Fruit fly (Drosophila melanogaster) whole organism, embryonic: ENCODE measurements around the gene CG15930.

Experiments used
- CG10267 ChIP-seq: fragments of 200-800 bp; sonication (Bioruptor generic); optimal IDR thresholded peaks from 2 replicates; lab custom pipeline; 2018; ENCODE audit warnings: missing biosample characterization, mild to moderate bottlenecking, missing genetic modification characterization, moderate library complexity
- CG11398 ChIP-seq: fragments of 200-800 bp; sonication (Bioruptor generic); optimal IDR thresholded peaks from 2 replicates; lab custom pipeline; 2016; ENCODE audit warnings: missing biosample characterization, missing genetic modification characterization
- CG15073 ChIP-seq: fragments of 200-800 bp; sonication (Bioruptor generic); optimal IDR thresholded peaks from 2 replicates; lab custom pipeline; 2016; ENCODE audit warnings: missing biosample characterization, missing genetic modification characterization
- CG1529 ChIP-seq: fragments of 200-800 bp; sonication (Bioruptor generic); optimal IDR thresholded peaks from 3 replicates; lab custom pipeline; 2018; ENCODE audit warnings: missing biosample characterization, missing genetic modification characterization
- CG17328 ChIP-seq: fragments of 200-800 bp; sonication (Bioruptor generic); IDR thresholded peaks from 2 replicates; pipeline ENCODE4 v1.3.6; 2022; ENCODE audit warnings: missing biosample characterization, missing genetic modification characterization
- CG17385 ChIP-seq: fragments of 200-800 bp; sonication (Bioruptor generic); optimal IDR thresholded peaks from 3 replicates; lab custom pipeline; 2018; ENCODE audit warnings: missing biosample characterization, mild to moderate bottlenecking, missing genetic modification characterization
- CG17568 ChIP-seq: fragments of 200-800 bp; sonication (Bioruptor generic); optimal IDR thresholded peaks from 2 replicates; lab custom pipeline; 2018; ENCODE audit warnings: missing biosample characterization, mild to moderate bottlenecking, missing genetic modification characterization, moderate library complexity
- CG18619 ChIP-seq: fragments of 200-800 bp; sonication (Bioruptor generic); optimal IDR thresholded peaks from 3 replicates; lab custom pipeline; 2017; ENCODE audit warnings: missing biosample characterization, mild to moderate bottlenecking, missing genetic modification characterization
- CG5245 ChIP-seq: fragments of 200-800 bp; sonication (Bioruptor generic); optimal IDR thresholded peaks from 3 replicates; lab custom pipeline; 2016; ENCODE audit warnings: missing biosample characterization, missing genetic modification characterization
- CG7928 ChIP-seq: fragments of 200-800 bp; sonication (Bioruptor generic); optimal IDR thresholded peaks from 2 replicates; lab custom pipeline; 2017; ENCODE audit warnings: missing biosample characterization, mild to moderate bottlenecking, missing genetic modification characterization
- CG8765 ChIP-seq: fragments of 200-800 bp; sonication (Bioruptor generic); IDR thresholded peaks from 2 replicates; pipeline ENCODE4 v1.3.6; 2022; ENCODE audit warnings: missing biosample characterization, missing genetic modification characterization
- CG8924 ChIP-seq: fragments of 200-800 bp; optimal IDR thresholded peaks from 3 replicates; lab custom pipeline; 2019; ENCODE audit warnings: missing biosample characterization, mild to moderate bottlenecking, missing genetic modification characterization, moderate library complexity
- D19A ChIP-seq: fragments of 200-800 bp; optimal IDR thresholded peaks from 3 replicates; lab custom pipeline; 2019; ENCODE audit warnings: missing biosample characterization, mild to moderate bottlenecking, missing genetic modification characterization, moderate library complexity
- Dref ChIP-seq: fragments of 200-800 bp; sonication (Bioruptor generic); IDR thresholded peaks from 2 replicates; pipeline ENCODE4 v1.3.6; 2022; ENCODE audit warnings: missing biosample characterization, missing genetic modification characterization
- E2f2 ChIP-seq: fragments of 200-800 bp; sonication (Bioruptor generic); IDR thresholded peaks from 2 replicates; pipeline ENCODE4 v1.3.6; 2022; ENCODE audit warnings: missing biosample characterization, missing genetic modification characterization
- Ets97D ChIP-seq: fragments of 200-800 bp; sonication (Bioruptor generic); optimal IDR thresholded peaks from 3 replicates; lab custom pipeline; 2016; ENCODE audit warnings: missing biosample characterization, missing genetic modification characterization
- Gsc ChIP-seq: fragments of 200-800 bp; sonication (Bioruptor generic); IDR thresholded peaks from 2 replicates; pipeline ENCODE4 v1.3.6; 2022; ENCODE audit warnings: missing biosample characterization, missing genetic modification characterization
- Gug ChIP-seq: fragments of 200-800 bp; sonication (Bioruptor generic); IDR thresholded peaks from 4 replicates; pipeline ENCODE4 v1.3.6; 2022; ENCODE audit warnings: missing biosample characterization, missing genetic modification characterization
- Hr51 ChIP-seq, 2 experiments: fragments of 200-800 bp; sonication (Bioruptor generic); optimal IDR thresholded peaks; 2 replicates in 1 of 2; 3 replicates in 1 of 2; lab custom pipeline; 2016 to 2018; ENCODE audit warnings: missing biosample characterization in 2 of 2, missing genetic modification characterization in 2 of 2, mild to moderate bottlenecking in 1 of 2, moderate library complexity in 1 of 2
- Lhr ChIP-seq: fragments of 200-800 bp; sonication (Bioruptor generic); optimal IDR thresholded peaks from 3 replicates; lab custom pipeline; 2017; ENCODE audit warnings: mild to moderate bottlenecking, missing biosample characterization, missing genetic modification reagents, missing genetic modification characterization
- Meics ChIP-seq: fragments of 200-800 bp; sonication (Bioruptor generic); optimal IDR thresholded peaks from 2 replicates; lab custom pipeline; 2017; ENCODE audit warnings: missing biosample characterization, mild to moderate bottlenecking, missing genetic modification characterization
- NC2β ChIP-seq: fragments of 200-800 bp; sonication (Bioruptor generic); optimal IDR thresholded peaks from 2 replicates; lab custom pipeline; 2016; ENCODE audit warnings: missing biosample characterization, missing genetic modification characterization
- Opbp ChIP-seq: fragments of 200-800 bp; sonication (Bioruptor generic); IDR thresholded peaks from 3 replicates; pipeline ENCODE4 v1.3.6; 2022; ENCODE audit warnings: missing biosample characterization, missing genetic modification characterization; ENCODE audit not compliant: partially characterized antibody
- Trl ChIP-seq, 3 experiments: fragments of >200 bp in 2 of 3; fragments of 200-800 bp in 1 of 3; sonication (Bioruptor generic) in 1 of 3; optimal IDR thresholded peaks; 2 replicates in 1 of 3; 3 replicates in 2 of 3; lab custom pipeline; 2016 to 2017; ENCODE audit warnings: missing biosample characterization in 1 of 3, missing genetic modification characterization in 1 of 3
- Xbp1 ChIP-seq: fragments of 200-800 bp; sonication (Bioruptor generic); optimal IDR thresholded peaks from 3 replicates; lab custom pipeline; 2016; ENCODE audit warnings: missing biosample characterization, mild to moderate bottlenecking, missing genetic modification characterization
- Xrp1 ChIP-seq: fragments of 200-800 bp; sonication (Bioruptor generic); IDR thresholded peaks from 2 replicates; pipeline ENCODE4 v1.3.6; 2022; ENCODE audit warnings: missing biosample characterization, missing genetic modification characterization
- amos ChIP-seq: fragments of 200-800 bp; sonication (Bioruptor generic); IDR thresholded peaks from 2 replicates; pipeline ENCODE4 v1.3.6; 2022; ENCODE audit warnings: missing biosample characterization, missing genetic modification characterization; ENCODE audit not compliant: partially characterized antibody
- bsh ChIP-seq, 2 experiments: fragments of 200-800 bp; sonication (Bioruptor generic); optimal IDR thresholded peaks; 2 replicates each; lab custom pipeline; 2017 to 2018; ENCODE audit warnings: mild to moderate bottlenecking in 2 of 2, missing biosample characterization in 2 of 2, missing genetic modification characterization in 2 of 2, moderate library complexity in 1 of 2
- croc ChIP-seq: fragments of 200-800 bp; sonication (Bioruptor generic); conservative IDR thresholded peaks from 3 replicates; pipeline ENCODE4 v1.3.6; 2022; ENCODE audit warnings: missing biosample characterization, missing genetic modification characterization
- cwo ChIP-seq: fragments of 200-800 bp; sonication (Bioruptor generic); optimal IDR thresholded peaks from 3 replicates; lab custom pipeline; 2017; ENCODE audit warnings: missing biosample characterization, missing genetic modification characterization, mild to moderate bottlenecking, moderate library complexity, missing genetic modification reagents
- dm ChIP-seq: fragments of 200-800 bp; sonication (Bioruptor generic); optimal IDR thresholded peaks from 3 replicates; lab custom pipeline; 2016; ENCODE audit warnings: missing biosample characterization, missing genetic modification characterization
- esg ChIP-seq: fragments of 200-800 bp; sonication (Bioruptor generic); conservative IDR thresholded peaks from 2 replicates; pipeline ENCODE4 v1.3.6; 2022; ENCODE audit warnings: missing biosample characterization, missing genetic modification characterization
- eve ChIP-seq, 2 experiments: fragments of >200 bp; optimal IDR thresholded peaks; 2 replicates each; lab custom pipeline; 2017; ENCODE audit warnings: missing biosample characterization in 2 of 2, missing genetic modification characterization in 2 of 2
- fd3F ChIP-seq: fragments of 200-800 bp; sonication (Bioruptor generic); optimal IDR thresholded peaks from 2 replicates; lab custom pipeline; 2018; ENCODE audit warnings: missing biosample characterization, mild to moderate bottlenecking, missing genetic modification characterization, moderate library complexity
- fd64A ChIP-seq: fragments of 200-800 bp; sonication (Bioruptor generic); optimal IDR thresholded peaks from 3 replicates; lab custom pipeline; 2018; ENCODE audit warnings: missing biosample characterization, mild to moderate bottlenecking, missing genetic modification characterization
- gcm ChIP-seq: fragments of 200-800 bp; sonication (Bioruptor generic); optimal IDR thresholded peaks from 2 replicates; lab custom pipeline; 2019; ENCODE audit warnings: missing biosample characterization, mild to moderate bottlenecking, missing genetic modification characterization, moderate library complexity
- gsb-n ChIP-seq: fragments of 200-800 bp; sonication (Bioruptor generic); optimal IDR thresholded peaks from 3 replicates; lab custom pipeline; 2018; ENCODE audit warnings: missing biosample characterization, mild to moderate bottlenecking, missing genetic modification characterization
- jing ChIP-seq: fragments of 200-800 bp; sonication (Bioruptor generic); optimal IDR thresholded peaks from 2 replicates; lab custom pipeline; 2018; ENCODE audit warnings: missing biosample characterization, mild to moderate bottlenecking, missing genetic modification characterization
- ken ChIP-seq: fragments of 200-800 bp; sonication (Bioruptor generic); IDR thresholded peaks from 3 replicates; pipeline ENCODE4 v1.3.6; 2022; ENCODE audit warnings: missing biosample characterization, missing genetic modification characterization
- kni ChIP-seq: fragments of 200-800 bp; sonication (Bioruptor generic); optimal IDR thresholded peaks from 3 replicates; lab custom pipeline; 2017; ENCODE audit warnings: mild to moderate bottlenecking, missing biosample characterization, missing genetic modification reagents, missing genetic modification characterization
- lmd ChIP-seq: fragments of 200-800 bp; sonication (Bioruptor generic); IDR thresholded peaks from 2 replicates; pipeline ENCODE4 v1.3.6; 2022; ENCODE audit warnings: missing biosample characterization, missing genetic modification characterization
- mam ChIP-seq: fragments of 200-800 bp; sonication (Bioruptor generic); optimal IDR thresholded peaks from 3 replicates; lab custom pipeline; 2016; ENCODE audit warnings: missing biosample characterization, missing genetic modification characterization
- mirr ChIP-seq: fragments of 200-800 bp; sonication (Bioruptor generic); optimal IDR thresholded peaks from 3 replicates; lab custom pipeline; 2018; ENCODE audit warnings: missing biosample characterization, mild to moderate bottlenecking, missing genetic modification characterization
- pb ChIP-seq: fragments of 200-800 bp; sonication (Bioruptor generic); optimal IDR thresholded peaks from 3 replicates; lab custom pipeline; 2016; ENCODE audit warnings: missing biosample characterization, missing genetic modification characterization
- ranshi ChIP-seq: fragments of 200-800 bp; sonication (Bioruptor generic); IDR thresholded peaks from 2 replicates; pipeline ENCODE4 v1.3.6; 2022; ENCODE audit warnings: missing biosample characterization, missing genetic modification characterization
- rib ChIP-seq: fragments of 200-800 bp; sonication (Bioruptor generic); IDR thresholded peaks from 2 replicates; pipeline ENCODE4 v1.3.6; 2022; ENCODE audit warnings: missing biosample characterization, missing genetic modification characterization
- sna ChIP-seq: fragments of 200-800 bp; sonication (Bioruptor generic); IDR thresholded peaks from 2 replicates; pipeline ENCODE4 v1.3.6; 2022; ENCODE audit warnings: missing biosample characterization, missing genetic modification characterization; ENCODE audit not compliant: partially characterized antibody
- toy ChIP-seq: fragments of 200-800 bp; sonication (Bioruptor generic); IDR thresholded peaks from 2 replicates; pipeline ENCODE4 v1.3.6; 2022; ENCODE audit warnings: missing biosample characterization, missing genetic modification characterization
- ttk ChIP-seq: fragments of 200-800 bp; sonication (Bioruptor generic); IDR thresholded peaks from 2 replicates; pipeline ENCODE4 v2.1.2; 2022; ENCODE audit warnings: missing biosample characterization, missing genetic modification characterization
- vfl ChIP-seq: fragments of 200-800 bp; sonication (Bioruptor generic); optimal IDR thresholded peaks from 2 replicates; lab custom pipeline; 2016; ENCODE audit warnings: missing biosample characterization, missing genetic modification characterization

Gene CG15930

dm6 chrX:5322459-5322883, 5.4 kb upstream of the CG15930 start, which contains the start of gene Rnp4F (continued):
- TF ChIP-seq E2f2 (GFP tag; lab: Robert Waterston, UW), result peak; percentile 52
- TF ChIP-seq sna (GFP tag; lab: Robert Waterston, UW), result peak; percentile 60; the same call in 1 of the 2 replicates
- peak; percentile 64 for TF ChIP-seq CG11398
- TF ChIP-seq CG15073 (GFP tag; lab: Kevin White, UChicago), result no peak
- peak; percentile 30 for TF ChIP-seq CG10267 (tag; lab: Kevin White, UChicago)
- peak; percentile 72; the same call in 2 of the 3 replicates for TF ChIP-seq ken
- TF ChIP-seq ttk, result peak; percentile 57; the same call in 1 of the 2 replicates
- TF ChIP-seq gcm, result no peak
- TF ChIP-seq lmd (GFP tag; lab: Robert Waterston, UW), result peak; percentile 70; the same call in 1 of the 2 replicates
- TF ChIP-seq CG8765 (GFP tag; lab: Robert Waterston, UW), result peak; percentile 44; the same call in 1 of the 2 replicates
- no peak for TF ChIP-seq jing (GFP tag; lab: Kevin White, UChicago)
- TF ChIP-seq CG7928 (GFP tag; lab: Kevin White, UChicago), result peak; percentile 87
- TF ChIP-seq cwo (GFP tag; lab: Kevin White, UChicago), result no peak
- TF ChIP-seq Gsc (GFP tag; lab: Robert Waterston, UW), result no peak
- TF ChIP-seq Xbp1 (GFP tag; lab: Kevin White, UChicago), result peak; percentile 80
- peak; percentile 34 to 48 for TF ChIP-seq bsh (GFP tag; optimal IDR thresholded peaks at IDR 0.05; lab: Kevin White, UChicago)
- TF ChIP-seq kni (GFP tag; lab: Kevin White, UChicago), result no peak
- peak; percentile 65 for TF ChIP-seq Lhr (GFP tag; lab: Kevin White, UChicago)
- TF ChIP-seq fd3F (GFP tag; lab: Kevin White, UChicago), result peak; percentile 21
- peak; percentile 71 for TF ChIP-seq ranshi (GFP tag; lab: Robert Waterston, UW)
- TF ChIP-seq esg (GFP tag; lab: Robert Waterston, UW), result peak; percentile 63
- 0 out of 2 replicates have a peak, but pooled peaks have one; percentile 26 for TF ChIP-seq CG17328 (GFP tag; lab: Robert Waterston, UW)
- no peak for TF ChIP-seq D19A
- no peak for TF ChIP-seq toy (GFP tag; lab: Robert Waterston, UW)
- TF ChIP-seq mirr (GFP tag; lab: Kevin White, UChicago), result peak; percentile 40
- peak; percentile 92 for TF ChIP-seq rib (GFP tag; lab: Robert Waterston, UW)
- TF ChIP-seq fd64A (GFP tag; lab: Kevin White, UChicago), result no peak
- TF ChIP-seq CG17385 (GFP tag; lab: Kevin White, UChicago), result peak; percentile 24
- peak; percentile 51 for TF ChIP-seq CG18619 (GFP tag; lab: Kevin White, UChicago)
- TF ChIP-seq Opbp (GFP tag; lab: Robert Waterston, UW), result peak; percentile 88
- peak; percentile 43 for TF ChIP-seq NC2β
- peak; percentile 88 for TF ChIP-seq amos
- TF ChIP-seq Ets97D, result peak; percentile 97
- TF ChIP-seq CG1529 (GFP tag; lab: Kevin White, UChicago), result no peak
- peak; percentile 60 for TF ChIP-seq pb
- peak; percentile 85; the same call in 2 of the 4 replicates for TF ChIP-seq Gug
- TF ChIP-seq Meics, result peak; percentile 66
- TF ChIP-seq CG8924 (tag; lab: Kevin White, UChicago), result peak; percentile 15
- peak; percentile 43 for TF ChIP-seq croc
- no peak for TF ChIP-seq CG17568 (GFP tag; lab: Kevin White, UChicago)
- TF ChIP-seq Hr51 (GFP tag; optimal IDR thresholded peaks at IDR 0.05; lab: Kevin White, UChicago), result peak in 1 of 2 experiments; percentile 31
- peak; percentile 41 for TF ChIP-seq vfl (GFP tag; lab: Kevin White, UChicago)
- peak; percentile 59 for TF ChIP-seq dm (GFP tag; lab: Kevin White, UChicago)
- TF ChIP-seq CG5245 (GFP tag; lab: Kevin White, UChicago), result peak; percentile 35
- peak; percentile 88 for TF ChIP-seq mam (GFP tag; lab: Kevin White, UChicago)
- peak; percentile 78 for TF ChIP-seq Dref (GFP tag; lab: Robert Waterston, UW)
- no peak for TF ChIP-seq Trl (optimal IDR thresholded peaks at IDR 0.05; lab: Kevin White, UChicago)
- TF ChIP-seq Trl (GFP tag; optimal IDR thresholded peaks at IDR 0.05; lab: Kevin White, UChicago), result peak; percentile 68
- TF ChIP-seq Xrp1 (GFP tag; lab: Robert Waterston, UW), result 0 out of 2 replicates have a peak, but pooled peaks have one; percentile 31
- no peak for TF ChIP-seq gsb-n (tag; lab: Kevin White, UChicago)
- no peak for TF ChIP-seq eve (GFP tag; optimal IDR thresholded peaks at IDR 0.05; lab: Kevin White, UChicago)
